Worm (Caenorhabditis elegans): ENCODE data around the gene ccd-5.

DNA sequence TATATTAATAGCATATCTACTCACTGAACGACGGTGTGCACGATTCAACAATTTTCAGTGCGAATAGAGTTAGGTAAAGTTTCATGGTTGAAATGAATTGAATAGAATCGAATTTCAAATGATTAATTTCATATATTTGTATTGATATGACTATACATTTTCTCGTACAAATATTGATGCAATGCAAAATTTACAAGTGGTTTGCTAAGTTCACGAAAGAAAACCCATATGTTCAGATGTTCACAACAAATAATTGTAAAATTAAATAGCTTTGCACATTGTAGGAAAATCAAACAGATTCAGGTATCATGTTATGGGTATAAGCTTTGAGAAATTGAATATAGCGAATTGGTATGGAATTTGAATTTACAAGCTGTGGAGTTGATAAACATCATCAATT is 13.2 kb upstream of the ccd-5 start, which contains the start of gene H01M10.2:
- TF ChIP-seq lir-1 (GFP tag; conservative IDR thresholded peaks at IDR 0.05) (no peak), dox-1 (GFP tag; IDR thresholded peaks at IDR 0.05) (no peak), ama-1 (optimal IDR thresholded peaks at IDR 0.05) (no peak), ama-1 (GFP tag; optimal IDR thresholded peaks at IDR 0.05) (no peak), sea-2 (GFP tag; IDR thresholded peaks at IDR 0.05) (no peak), mes-4 (tag; optimal IDR thresholded peaks at IDR 0.05) (no peak), B0261.1 (tag; optimal IDR thresholded peaks at IDR 0.05) (no peak), mcd-1 (GFP tag; IDR thresholded peaks at IDR 0.05) (no peak), ceh-58 (GFP tag; IDR thresholded peaks at IDR 0.05) (no peak), nhr-90 (tag; optimal IDR thresholded peaks at IDR 0.05) (no peak), egl-44 (GFP tag; IDR thresholded peaks at IDR 0.05) (no peak), dpl-1 (GFP tag; optimal IDR thresholded peaks at IDR 0.05) (no peak), ceh-79 (tag; optimal IDR thresholded peaks at IDR 0.05) (no peak), rcor-1 (GFP tag; IDR thresholded peaks at IDR 0.05) (no peak)
